Fruit fly (Drosophila melanogaster) whole organism, prepupa: ENCODE data around the gene UbcE2M.

Source experiments
- Blimp-1 ChIP-seq: fragments of 200-800 bp; sonication (Bioruptor generic); optimal IDR thresholded peaks from 3 replicates; lab custom pipeline; 2017; ENCODE audit warnings: missing biosample characterization, missing genetic modification characterization, mild to moderate bottlenecking, moderate library complexity, missing genetic modification reagents
- CG10631 ChIP-seq: fragments of 200-800 bp; sonication (Bioruptor generic); optimal IDR thresholded peaks from 2 replicates; lab custom pipeline; 2016; ENCODE audit warnings: missing biosample characterization, missing genetic modification characterization
- CG11762 ChIP-seq: fragments of 200-800 bp; sonication (Bioruptor generic); optimal IDR thresholded peaks from 3 replicates; lab custom pipeline; 2016; ENCODE audit warnings: missing biosample characterization, missing genetic modification characterization; ENCODE audit not compliant: insufficient read depth
- CG11902 ChIP-seq: fragments of 200-800 bp; sonication (Bioruptor generic); optimal IDR thresholded peaks from 3 replicates; lab custom pipeline; 2016; ENCODE audit warnings: missing biosample characterization, missing genetic modification characterization
- CG1621 ChIP-seq: fragments of 200-800 bp; sonication (Bioruptor generic); optimal IDR thresholded peaks from 3 replicates; lab custom pipeline; 2018; ENCODE audit warnings: missing biosample characterization, mild to moderate bottlenecking, missing genetic modification characterization
- CG16779 ChIP-seq: fragments of 200-800 bp; sonication (Bioruptor generic); optimal IDR thresholded peaks from 3 replicates; lab custom pipeline; 2017; ENCODE audit warnings: missing biosample characterization, mild to moderate bottlenecking, missing genetic modification characterization
- CG3032 ChIP-seq: fragments of 200-800 bp; optimal IDR thresholded peaks from 2 replicates; lab custom pipeline; 2019; ENCODE audit warnings: missing biosample characterization, mild to moderate bottlenecking, missing genetic modification characterization, moderate library complexity
- CG31627 ChIP-seq: fragments of 200-800 bp; sonication (Bioruptor generic); optimal IDR thresholded peaks from 3 replicates; lab custom pipeline; 2016; ENCODE audit warnings: missing biosample characterization, missing genetic modification characterization
- CG32006 ChIP-seq: fragments of 200-800 bp; sonication (Bioruptor generic); optimal IDR thresholded peaks from 3 replicates; lab custom pipeline; 2017; ENCODE audit warnings: missing biosample characterization, mild to moderate bottlenecking, missing genetic modification characterization
- CG34406 ChIP-seq: fragments of 200-800 bp; sonication (Bioruptor generic); optimal IDR thresholded peaks from 3 replicates; lab custom pipeline; 2016; ENCODE audit warnings: missing biosample characterization, missing genetic modification characterization
- CG3919 ChIP-seq: fragments of 200-800 bp; sonication (Bioruptor generic); optimal IDR thresholded peaks from 3 replicates; lab custom pipeline; 2016; ENCODE audit warnings: missing biosample characterization, missing genetic modification characterization
- CG6163 ChIP-seq: fragments of 200-800 bp; sonication (Bioruptor generic); IDR thresholded peaks from 3 replicates; pipeline ENCODE4 v1.3.6; 2022; ENCODE audit warnings: missing biosample characterization, missing genetic modification characterization
- CG6276 ChIP-seq: fragments of 200-800 bp; sonication (Bioruptor generic); optimal IDR thresholded peaks from 2 replicates; lab custom pipeline; 2017; ENCODE audit warnings: missing biosample characterization, mild to moderate bottlenecking, missing genetic modification characterization
- CG6792 ChIP-seq: fragments of 200-800 bp; sonication (Bioruptor generic); optimal IDR thresholded peaks from 3 replicates; lab custom pipeline; 2016; ENCODE audit warnings: missing biosample characterization, missing genetic modification characterization
- CG6808 ChIP-seq: fragments of 200-800 bp; sonication (Bioruptor generic); optimal IDR thresholded peaks from 3 replicates; lab custom pipeline; 2017; ENCODE audit warnings: missing biosample characterization, missing genetic modification characterization, mild to moderate bottlenecking, moderate library complexity, missing genetic modification reagents
- CG7368 ChIP-seq: fragments of 200-800 bp; sonication (Bioruptor generic); optimal IDR thresholded peaks from 3 replicates; lab custom pipeline; 2016; ENCODE audit warnings: missing biosample characterization, missing genetic modification characterization
- CG8119 ChIP-seq: fragments of 200-800 bp; sonication (Bioruptor generic); IDR thresholded peaks from 3 replicates; pipeline ENCODE4 v1.3.6; 2022; ENCODE audit warnings: missing biosample characterization, missing genetic modification characterization
- CG8632 ChIP-seq: fragments of 200-800 bp; sonication (Bioruptor generic); optimal IDR thresholded peaks from 3 replicates; lab custom pipeline; 2016; ENCODE audit warnings: missing biosample characterization, missing genetic modification characterization
- CG9139 ChIP-seq: fragments of 200-800 bp; sonication (Bioruptor generic); optimal IDR thresholded peaks from 3 replicates; lab custom pipeline; 2017; ENCODE audit warnings: missing biosample characterization, mild to moderate bottlenecking, missing genetic modification characterization
- Eip93F ChIP-seq: fragments of 200-800 bp; sonication (Bioruptor generic); optimal IDR thresholded peaks from 2 replicates; lab custom pipeline; 2016; ENCODE audit warnings: missing biosample characterization, mild to moderate bottlenecking, missing genetic modification characterization
- Ets21C ChIP-seq: fragments of 200-800 bp; sonication (Bioruptor generic); optimal IDR thresholded peaks from 3 replicates; lab custom pipeline; 2016; ENCODE audit warnings: missing biosample characterization, missing genetic modification characterization
- Gug ChIP-seq: fragments of 200-800 bp; sonication (Bioruptor generic); IDR thresholded peaks from 2 replicates; pipeline ENCODE4 v1.3.6; 2022; ENCODE audit warnings: missing biosample characterization, missing genetic modification characterization
- Hr39 ChIP-seq: fragments of 200-800 bp; sonication (Bioruptor generic); optimal IDR thresholded peaks from 2 replicates; lab custom pipeline; 2016; ENCODE audit warnings: missing biosample characterization, missing genetic modification characterization
- Hr4 ChIP-seq: fragments of 200-800 bp; sonication (Bioruptor generic); optimal IDR thresholded peaks from 3 replicates; lab custom pipeline; 2016; ENCODE audit warnings: missing biosample characterization, missing genetic modification characterization
- Lpt ChIP-seq: fragments of 200-800 bp; sonication (Bioruptor generic); optimal IDR thresholded peaks from 3 replicates; lab custom pipeline; 2016; ENCODE audit warnings: missing biosample characterization, missing genetic modification characterization
- Met ChIP-seq: fragments of 200-800 bp; sonication (Bioruptor generic); optimal IDR thresholded peaks from 3 replicates; lab custom pipeline; 2016; ENCODE audit warnings: missing biosample characterization, missing genetic modification characterization
- Sox15 ChIP-seq: fragments of 200-800 bp; sonication (Bioruptor generic); optimal IDR thresholded peaks from 3 replicates; lab custom pipeline; 2016; ENCODE audit warnings: missing biosample characterization, missing genetic modification characterization
- achi ChIP-seq: fragments of 200-800 bp; sonication (Bioruptor generic); optimal IDR thresholded peaks from 3 replicates; lab custom pipeline; 2016; ENCODE audit warnings: missing biosample characterization, missing genetic modification characterization
- acj6 ChIP-seq: fragments of 200-800 bp; sonication (Bioruptor generic); optimal IDR thresholded peaks from 3 replicates; lab custom pipeline; 2016; ENCODE audit warnings: missing biosample characterization, missing genetic modification characterization
- cyc ChIP-seq: fragments of 200-800 bp; sonication (Bioruptor generic); optimal IDR thresholded peaks from 3 replicates; lab custom pipeline; 2016; ENCODE audit warnings: missing biosample characterization, missing genetic modification characterization
- dac ChIP-seq: fragments of 200-800 bp; sonication (Bioruptor generic); optimal IDR thresholded peaks from 2 replicates; lab custom pipeline; 2017; ENCODE audit warnings: missing biosample characterization, mild to moderate bottlenecking, missing genetic modification characterization
- dsx ChIP-seq: fragments of 200-800 bp; optimal IDR thresholded peaks from 3 replicates; lab custom pipeline; 2019; ENCODE audit warnings: missing biosample characterization, mild to moderate bottlenecking, missing genetic modification characterization, moderate library complexity; ENCODE audit not compliant: poor library complexity, severe bottlenecking
- fd59A ChIP-seq: fragments of 200-800 bp; sonication (Bioruptor generic); optimal IDR thresholded peaks from 2 replicates; lab custom pipeline; 2017; ENCODE audit warnings: missing biosample characterization, mild to moderate bottlenecking, missing genetic modification characterization, missing genetic modification reagents
- fd85E ChIP-seq: fragments of 200-800 bp; sonication (Bioruptor generic); optimal IDR thresholded peaks from 3 replicates; lab custom pipeline; 2016; ENCODE audit warnings: missing biosample characterization, missing genetic modification characterization
- pdm3 ChIP-seq: fragments of 200-800 bp; sonication (Bioruptor generic); optimal IDR thresholded peaks from 3 replicates; lab custom pipeline; 2016; ENCODE audit warnings: missing biosample characterization, missing genetic modification characterization
- spab ChIP-seq: fragments of 200-800 bp; sonication (Bioruptor generic); optimal IDR thresholded peaks from 2 replicates; lab custom pipeline; 2017; ENCODE audit warnings: missing biosample characterization, mild to moderate bottlenecking, missing genetic modification characterization, missing genetic modification reagents
- vri ChIP-seq: fragments of 200-800 bp; sonication (Bioruptor generic); optimal IDR thresholded peaks from 3 replicates; lab custom pipeline; 2016; ENCODE audit warnings: missing biosample characterization, mild to moderate bottlenecking, missing genetic modification characterization

The UbcE2M gene

DNA sequence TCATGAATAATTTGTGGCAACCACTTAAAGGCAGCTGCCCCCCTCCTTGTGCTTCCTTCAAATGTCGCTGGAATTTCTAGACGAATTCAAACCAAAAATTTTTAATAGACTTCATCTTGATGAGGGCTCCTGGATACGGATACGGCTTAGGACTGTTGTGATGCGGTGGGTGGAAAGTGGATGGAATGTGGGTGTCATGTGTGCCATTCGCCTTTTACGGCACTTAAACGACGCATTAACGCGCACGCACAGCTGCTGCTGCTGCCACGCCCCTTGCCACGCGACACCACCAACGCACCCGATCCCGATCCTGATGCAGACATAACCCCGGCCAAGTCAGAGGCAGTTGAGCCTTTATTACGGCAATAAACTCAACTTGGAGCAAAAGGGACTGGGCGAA lies 21.9 kb upstream of the UbcE2M start:
- TF ChIP-seq vri (GFP tag; lab: Kevin White, UChicago) = no peak
- TF ChIP-seq, all 60 proteins: peak for 0

- no peak for TF ChIP-seq CG8632 (GFP tag; lab: Kevin White, UChicago)
These were observed 21.1 kb upstream of the UbcE2M start, which contains the start of gene CG13674 for dm6 chr3L:8218883-8219282. Gene CG13674, minus strand, starts transcription at chr3L:8218983.

DNA sequence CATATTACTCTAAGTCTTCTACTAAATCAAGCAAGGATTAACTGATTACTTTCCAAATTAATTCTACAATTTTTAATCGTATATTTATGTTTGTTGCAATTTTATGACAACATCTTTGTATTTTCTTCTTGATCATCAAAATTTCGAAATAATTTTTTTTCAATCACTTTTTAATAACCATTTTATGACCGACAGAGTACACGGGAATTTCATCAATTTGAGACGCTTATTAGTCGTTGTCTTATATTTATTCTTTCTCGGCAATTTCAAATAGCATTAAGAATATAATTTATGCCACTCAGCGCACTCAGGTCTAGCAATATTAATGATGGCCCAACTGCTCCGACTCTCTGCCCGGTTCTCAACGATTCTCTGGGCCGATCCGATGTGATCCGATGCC lies 17.2 kb upstream of the UbcE2M start, which contains the start of gene CG8012:
Gene CG8012, plus strand, starts transcription at position 301 of the 400 bp plus-strand sequence.
- no peak for TF ChIP-seq Gug
- TF ChIP-seq Met = no peak
- TF ChIP-seq CG3032 = no peak
- no peak for TF ChIP-seq spab (GFP tag; lab: Kevin White, UChicago)
- no peak for TF ChIP-seq CG32006 (GFP tag; lab: Kevin White, UChicago)
- no peak for TF ChIP-seq Eip93F
- no peak for TF ChIP-seq fd59A (GFP tag; lab: Kevin White, UChicago)
- no peak for TF ChIP-seq CG10631 (GFP tag; lab: Kevin White, UChicago)
- TF ChIP-seq CG31627 = no peak
- no peak for TF ChIP-seq CG6808 (GFP tag; lab: Kevin White, UChicago)
- TF ChIP-seq CG3919 (GFP tag; lab: Kevin White, UChicago) = no peak
- no peak for TF ChIP-seq CG8119
- TF ChIP-seq pdm3 (GFP tag; lab: Kevin White, UChicago) = no peak
- TF ChIP-seq achi (GFP tag; lab: Kevin White, UChicago) = no peak
- no peak for TF ChIP-seq CG6163

DNA sequence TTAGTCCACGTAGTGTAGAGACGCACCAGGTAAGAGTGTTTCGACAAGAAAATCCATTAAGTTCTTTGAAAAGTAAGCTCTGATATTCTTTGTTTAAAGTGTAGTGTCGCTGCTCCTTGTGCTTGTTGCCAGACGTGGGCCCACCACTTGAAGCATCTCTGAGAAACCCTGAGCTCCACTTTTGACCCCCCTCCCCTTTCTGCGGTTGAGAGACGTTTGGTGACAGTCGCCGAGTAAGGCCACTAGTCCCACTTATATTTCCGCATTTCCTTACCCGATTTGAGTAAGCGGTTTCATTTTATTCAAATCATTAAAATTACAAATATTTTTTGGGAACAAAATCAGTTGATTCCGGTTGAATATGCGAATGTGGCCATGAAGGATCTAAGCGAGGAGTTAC lies 13.8 kb upstream of the UbcE2M start, which contains the start of gene CG8006:
Gene CG8006, plus strand, starts transcription at position 301 of the 400 bp plus-strand sequence.
- TF ChIP-seq pdm3 (GFP tag; lab: Kevin White, UChicago) (no peak), CG6792 (GFP tag; lab: Kevin White, UChicago) (no peak), CG32006 (GFP tag; lab: Kevin White, UChicago) (no peak), CG1621 (tag; lab: Kevin White, UChicago) (no peak), acj6 (GFP tag; lab: Kevin White, UChicago) (no peak), Hr4 (GFP tag; lab: Kevin White, UChicago) (no peak), CG6163 (no peak), vri (GFP tag; lab: Kevin White, UChicago) (no peak), cyc (GFP tag; lab: Kevin White, UChicago) (no peak), CG9139 (GFP tag; lab: Kevin White, UChicago) (no peak), CG6276 (GFP tag; lab: Kevin White, UChicago) (no peak), Sox15 (GFP tag; lab: Kevin White, UChicago) (no peak)
- TF ChIP-seq, all 60 proteins: peak for 0

- TF ChIP-seq CG6163 (no peak), Met (no peak), CG11902 (GFP tag; lab: Kevin White, UChicago) (no peak), achi (GFP tag; lab: Kevin White, UChicago) (no peak)
These were observed 12.8 kb upstream of the UbcE2M start, which contains the start of gene tut for dm6 chr3L:8210596-8210995. Gene tut, minus strand, starts transcription at chr3L:8210743.

- no peak for TF ChIP-seq dac (GFP tag; lab: Kevin White, UChicago)
- TF ChIP-seq, all 60 proteins: peak for 0
These were observed 4.6 kb upstream of the UbcE2M start, which contains the start of the genes CG7366 and CG13679 for dm6 chr3L:8202317-8202842. Gene CG7366, minus strand, starts transcription at chr3L:8202417. Gene CG13679, plus strand, starts transcription at chr3L:8202792.

DNA sequence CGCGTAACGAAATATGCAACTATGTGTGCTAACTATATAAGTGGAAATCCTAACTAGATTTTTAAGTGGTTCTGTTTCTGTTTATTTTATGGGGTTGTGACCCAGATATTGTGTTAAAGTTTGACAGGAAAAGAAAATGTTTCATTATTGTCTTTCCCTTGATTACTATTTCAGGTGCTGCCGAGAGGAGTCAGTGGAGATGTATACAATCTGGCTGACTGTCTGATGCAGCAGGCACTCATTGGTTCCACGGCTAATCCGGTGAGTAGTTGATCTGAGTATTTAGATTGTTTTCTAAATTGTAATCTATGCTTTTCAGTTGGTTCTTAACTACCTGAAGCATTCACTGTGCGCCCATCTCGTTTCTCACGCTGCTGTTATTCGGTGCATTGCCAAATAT lies 4.8 kb downstream of the UbcE2M start, which contains the start of gene CG7387:
Gene CG7387, minus strand, starts transcription at position 101 of the 400 bp plus-strand sequence.
- TF ChIP-seq Hr39 (no peak), Hr4 (GFP tag; lab: Kevin White, UChicago) (no peak), CG11762 (GFP tag; lab: Kevin White, UChicago) (no peak), CG6792 (GFP tag; lab: Kevin White, UChicago) (no peak), CG3919 (GFP tag; lab: Kevin White, UChicago) (no peak), fd85E (GFP tag; lab: Kevin White, UChicago) (no peak), spab (GFP tag; lab: Kevin White, UChicago) (no peak), CG9139 (GFP tag; lab: Kevin White, UChicago) (no peak), dsx (GFP tag; lab: Kevin White, UChicago) (no peak), Lpt (no peak), CG31627 (no peak), CG32006 (GFP tag; lab: Kevin White, UChicago) (no peak), dac (GFP tag; lab: Kevin White, UChicago) (no peak), Blimp-1 (GFP tag; lab: Kevin White, UChicago) (no peak), CG34406 (no peak), CG7368 (GFP tag; lab: Kevin White, UChicago) (no peak), CG6808 (GFP tag; lab: Kevin White, UChicago) (no peak), CG16779 (tag; lab: Kevin White, UChicago) (no peak), Ets21C (GFP tag; lab: Kevin White, UChicago) (no peak)
